Worm (Caenorhabditis elegans) whole organism, young adult: ENCODE results near the gene F55A4.3.

Experiments used
- F39B2.1 ChIP-seq: fragments of 200-800 bp; sonication (Bioruptor generic); IDR thresholded peaks from 2 replicates; pipeline ENCODE4 v1.3.6; 2022; ENCODE audit warnings: missing genetic modification reagents, missing genetic modification characterization, missing compliant biosample characterization
- T07F8.4 ChIP-seq: sonication (generic microtip); optimal IDR thresholded peaks from 2 replicates; lab custom pipeline; 2016; ENCODE audit warnings: mild to moderate bottlenecking, missing genetic modification characterization, moderate library complexity, missing compliant biosample characterization
- Y53G8AR.9 ChIP-seq: fragments of 200-800 bp; sonication (Bioruptor generic); conservative IDR thresholded peaks from 2 replicates; pipeline ENCODE4 v1.3.6; 2022; ENCODE audit warnings: missing genetic modification reagents, missing genetic modification characterization, missing compliant biosample characterization
- aptf-2 ChIP-seq: fragments of 200-800 bp; sonication (Bioruptor generic); conservative IDR thresholded peaks from 2 replicates; pipeline ENCODE4 v1.3.6; 2022; ENCODE audit warnings: missing genetic modification reagents, missing genetic modification characterization, missing compliant biosample characterization
- dpl-1 ChIP-seq: fragments of 150-350 bp; optimal IDR thresholded peaks from 2 replicates; lab custom pipeline; 2014; ENCODE audit warnings: missing biosample characterization, missing genetic modification reagents, missing genetic modification characterization
- fkh-3 ChIP-seq: sonication (generic microtip); optimal IDR thresholded peaks from 2 replicates; lab custom pipeline; 2016; ENCODE audit warnings: mild to moderate bottlenecking, missing genetic modification characterization, missing compliant biosample characterization
- mel-28 ChIP-seq: sonication (generic microtip); optimal IDR thresholded peaks from 2 replicates; lab custom pipeline; 2016; ENCODE audit warnings: borderline replicate concordance, mild to moderate bottlenecking, missing genetic modification characterization, missing compliant biosample characterization
- nfya-1 ChIP-seq: sonication (generic microtip); optimal IDR thresholded peaks from 2 replicates; lab custom pipeline; 2017; ENCODE audit warnings: antibody characterized with exemption, missing compliant biosample characterization, missing genetic modification characterization, borderline replicate concordance; ENCODE audit not compliant: insufficient read depth
- nfya-2 ChIP-seq: fragments of 200-800 bp; sonication (Bioruptor generic); IDR thresholded peaks from 2 replicates; pipeline ENCODE4 v1.3.6; 2022; ENCODE audit warnings: missing genetic modification reagents, missing genetic modification characterization, missing compliant biosample characterization
- nhr-80 ChIP-seq: sonication (generic microtip); optimal IDR thresholded peaks from 2 replicates; lab custom pipeline; 2016; ENCODE audit warnings: missing genetic modification characterization, missing compliant biosample characterization
- snpc-4 ChIP-seq, 5 experiments: fragments of 150-350 bp in 1 of 5; sonication (generic microtip) in 4 of 5; optimal IDR thresholded peaks; 2 replicates each; lab custom pipeline; 2014 to 2018; ENCODE audit warnings: missing genetic modification characterization in 5 of 5, missing biosample characterization in 3 of 5, antibody characterized with exemption in 2 of 5, mild to moderate bottlenecking in 2 of 5, missing compliant biosample characterization in 2 of 5, missing genotype in 2 of 5, moderate library complexity in 2 of 5, missing genetic modification reagents in 1 of 5

DNA sequence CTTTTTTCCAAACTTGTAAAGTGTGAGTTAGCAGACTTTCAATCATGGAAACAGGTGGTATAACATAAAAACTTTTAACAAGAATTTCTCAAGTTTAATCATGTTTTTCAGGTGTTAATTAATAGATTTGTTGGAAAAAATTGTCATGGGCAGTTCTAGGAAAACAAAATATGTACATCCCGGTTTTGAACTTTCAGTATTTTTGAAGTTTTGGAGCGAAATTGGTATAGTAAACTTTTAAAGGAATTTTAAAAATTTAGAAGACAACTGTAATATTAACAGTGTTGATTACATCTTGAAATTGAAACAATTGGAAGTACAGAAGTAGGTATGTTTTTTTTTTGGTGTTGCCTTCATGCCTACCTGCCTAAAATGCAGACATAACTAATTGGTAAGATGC, 30.2 kb downstream of the F55A4.3 start:
- TF ChIP-seq Y53G8AR.9, result no peak
- no peak for TF ChIP-seq nhr-80 (tag; lab: Kevin White, UChicago)
- TF ChIP-seq mel-28 (tag; lab: Kevin White, UChicago), result no peak
- TF ChIP-seq T07F8.4 (tag; lab: Kevin White, UChicago), result no peak
- no peak for TF ChIP-seq fkh-3 (tag; lab: Kevin White, UChicago)
- TF ChIP-seq dpl-1 (GFP tag; lab: Kevin White, UChicago), result no peak
- no peak for TF ChIP-seq F39B2.1 (GFP tag; lab: Robert Waterston, UW)
- no peak for TF ChIP-seq nfya-1 (tag; lab: Kevin White, UChicago)
- no peak for TF ChIP-seq aptf-2 (GFP tag; lab: Robert Waterston, UW)
- no peak for TF ChIP-seq nfya-2
- TF ChIP-seq snpc-4 (GFP tag; optimal IDR thresholded peaks at IDR 0.05; lab: Kevin White, UChicago), result no peak
- no peak for TF ChIP-seq snpc-4 (tag; optimal IDR thresholded peaks at IDR 0.05; lab: Kevin White, UChicago)
